Fruit fly (Drosophila melanogaster) whole organism, embryonic: ENCODE measurements around the gene cnc.

Experiments used
- Blimp-1 ChIP-seq: fragments of 200-800 bp; sonication (Bioruptor generic); optimal IDR thresholded peaks from 3 replicates; lab custom pipeline; 2018; ENCODE audit warnings: missing biosample characterization, missing genetic modification characterization, mild to moderate bottlenecking, moderate library complexity, missing genetic modification reagents
- BtbVII ChIP-seq: fragments of 200-800 bp; sonication (Bioruptor generic); optimal IDR thresholded peaks from 3 replicates; lab custom pipeline; 2017; ENCODE audit warnings: missing biosample characterization, mild to moderate bottlenecking, missing genetic modification characterization
- CG11247 ChIP-seq: fragments of 200-800 bp; sonication (Bioruptor generic); IDR thresholded peaks from 2 replicates; pipeline ENCODE4 v1.3.6; 2022; ENCODE audit warnings: missing biosample characterization, missing genetic modification characterization
- CG1233 ChIP-seq: fragments of 200-800 bp; sonication (Bioruptor generic); optimal IDR thresholded peaks from 4 replicates; lab custom pipeline; 2018; ENCODE audit warnings: missing biosample characterization, mild to moderate bottlenecking, missing genetic modification characterization
- CG14710 ChIP-seq: fragments of 200-800 bp; sonication (Bioruptor generic); optimal IDR thresholded peaks from 3 replicates; lab custom pipeline; 2019; ENCODE audit warnings: missing biosample characterization, mild to moderate bottlenecking, missing genetic modification characterization, moderate library complexity
- CG15011 ChIP-seq: fragments of 200-800 bp; sonication (Bioruptor generic); optimal IDR thresholded peaks from 3 replicates; lab custom pipeline; 2018; ENCODE audit warnings: missing biosample characterization, mild to moderate bottlenecking, missing genetic modification characterization
- CG16779 ChIP-seq: fragments of 200-800 bp; sonication (Bioruptor generic); IDR thresholded peaks from 2 replicates; pipeline ENCODE4 v1.3.6; 2022; ENCODE audit warnings: missing biosample characterization, missing genetic modification characterization
- CG16815 ChIP-seq: fragments of 200-800 bp; sonication (Bioruptor generic); optimal IDR thresholded peaks from 3 replicates; lab custom pipeline; 2017; ENCODE audit warnings: missing biosample characterization, mild to moderate bottlenecking, missing genetic modification characterization
- CG17186 ChIP-seq: fragments of 200-800 bp; sonication (Bioruptor generic); optimal IDR thresholded peaks from 3 replicates; lab custom pipeline; 2017; ENCODE audit warnings: missing biosample characterization, missing genetic modification reagents, missing genetic modification characterization
- CG2202 ChIP-seq: fragments of 200-800 bp; sonication (Bioruptor generic); optimal IDR thresholded peaks from 2 replicates; lab custom pipeline; 2018; ENCODE audit warnings: missing biosample characterization, mild to moderate bottlenecking, missing genetic modification characterization
- CG2678 ChIP-seq: fragments of 200-800 bp; sonication (Bioruptor generic); optimal IDR thresholded peaks from 3 replicates; lab custom pipeline; 2019; ENCODE audit warnings: missing biosample characterization, mild to moderate bottlenecking, missing genetic modification characterization, moderate library complexity
- CG3065 ChIP-seq: fragments of 200-800 bp; sonication (Bioruptor generic); optimal IDR thresholded peaks from 2 replicates; lab custom pipeline; 2016; ENCODE audit warnings: missing biosample characterization, missing genetic modification characterization
- CG33557 ChIP-seq: fragments of 200-800 bp; sonication (Bioruptor generic); optimal IDR thresholded peaks from 2 replicates; lab custom pipeline; 2019; ENCODE audit warnings: missing biosample characterization, mild to moderate bottlenecking, missing genetic modification characterization, moderate library complexity
- CG4360 ChIP-seq: fragments of 200-800 bp; sonication (Bioruptor generic); IDR thresholded peaks from 2 replicates; pipeline ENCODE4 v1.3.6; 2022; ENCODE audit warnings: missing biosample characterization, missing genetic modification characterization
- CG43689 ChIP-seq: fragments of 200-800 bp; sonication (Bioruptor generic); IDR thresholded peaks from 2 replicates; pipeline ENCODE4 v1.3.6; 2022; ENCODE audit warnings: missing biosample characterization, missing genetic modification characterization
- CG5180 ChIP-seq: fragments of 200-800 bp; sonication (Bioruptor generic); optimal IDR thresholded peaks from 3 replicates; lab custom pipeline; 2017; ENCODE audit warnings: missing biosample characterization, missing genetic modification characterization, mild to moderate bottlenecking, moderate library complexity, missing genetic modification reagents
- CG5245 ChIP-seq: fragments of 200-800 bp; sonication (Bioruptor generic); optimal IDR thresholded peaks from 3 replicates; lab custom pipeline; 2016; ENCODE audit warnings: missing biosample characterization, missing genetic modification characterization
- CG6254 ChIP-seq: fragments of 200-800 bp; sonication (Bioruptor generic); optimal IDR thresholded peaks from 3 replicates; lab custom pipeline; 2017; ENCODE audit warnings: mild to moderate bottlenecking, missing biosample characterization, missing genetic modification reagents, missing genetic modification characterization
- CG8281 ChIP-seq: fragments of 200-800 bp; sonication (Bioruptor generic); optimal IDR thresholded peaks from 2 replicates; lab custom pipeline; 2018; ENCODE audit warnings: missing biosample characterization, mild to moderate bottlenecking, missing genetic modification characterization, moderate library complexity
- CG9797 ChIP-seq: fragments of 200-800 bp; sonication (Bioruptor generic); optimal IDR thresholded peaks from 3 replicates; lab custom pipeline; 2018; ENCODE audit warnings: missing biosample characterization, mild to moderate bottlenecking, missing genetic modification characterization
- Deaf1 ChIP-seq: fragments of 200-800 bp; optimal IDR thresholded peaks from 3 replicates; lab custom pipeline; 2019; ENCODE audit warnings: missing biosample characterization, mild to moderate bottlenecking, missing genetic modification characterization, moderate library complexity
- H15 ChIP-seq: fragments of 200-800 bp; sonication (Bioruptor generic); IDR thresholded peaks from 3 replicates; pipeline ENCODE4 v1.3.6; 2022; ENCODE audit warnings: missing biosample characterization, missing genetic modification characterization
- Jarid2 ChIP-seq: fragments of 200-800 bp; sonication (Bioruptor generic); optimal IDR thresholded peaks from 3 replicates; lab custom pipeline; 2017; ENCODE audit warnings: mild to moderate bottlenecking, missing biosample characterization, missing genetic modification reagents, missing genetic modification characterization
- Mrtf ChIP-seq: fragments of 200-800 bp; sonication (Bioruptor generic); IDR thresholded peaks from 3 replicates; pipeline ENCODE4 v1.3.6; 2022; ENCODE audit warnings: missing biosample characterization, missing genetic modification characterization
- Ptx1 ChIP-seq: fragments of 200-800 bp; sonication (Bioruptor generic); IDR thresholded peaks from 2 replicates; pipeline ENCODE4 v1.3.6; 2022; ENCODE audit warnings: missing biosample characterization, missing genetic modification characterization
- ase ChIP-seq: fragments of 200-800 bp; sonication (Bioruptor generic); IDR thresholded peaks from 3 replicates; pipeline ENCODE4 v1.3.6; 2022; ENCODE audit warnings: missing biosample characterization, missing genetic modification characterization
- bsh ChIP-seq, 2 experiments: fragments of 200-800 bp; sonication (Bioruptor generic); optimal IDR thresholded peaks; 2 replicates each; lab custom pipeline; 2017 to 2018; ENCODE audit warnings: mild to moderate bottlenecking in 2 of 2, missing biosample characterization in 2 of 2, missing genetic modification characterization in 2 of 2, moderate library complexity in 1 of 2
- cad ChIP-seq: fragments of >200 bp; optimal IDR thresholded peaks from 2 replicates; lab custom pipeline; 2017; ENCODE audit warnings: missing biosample characterization, missing genetic modification characterization
- cg ChIP-seq: fragments of 200-800 bp; sonication (Bioruptor generic); optimal IDR thresholded peaks from 3 replicates; lab custom pipeline; 2019; ENCODE audit warnings: missing biosample characterization, mild to moderate bottlenecking, missing genetic modification characterization, moderate library complexity
- chinmo ChIP-seq: fragments of 200-800 bp; sonication (Bioruptor generic); IDR thresholded peaks from 4 replicates; pipeline ENCODE4 v1.3.6; 2022; ENCODE audit warnings: missing biosample characterization, missing genetic modification characterization; ENCODE audit not compliant: partially characterized antibody
- danr ChIP-seq: fragments of 200-800 bp; sonication (Bioruptor generic); IDR thresholded peaks from 2 replicates; pipeline ENCODE4 v1.3.6; 2022; ENCODE audit warnings: missing biosample characterization, missing genetic modification characterization
- grn ChIP-seq: fragments of 200-800 bp; sonication (Bioruptor generic); optimal IDR thresholded peaks from 3 replicates; lab custom pipeline; 2017; ENCODE audit warnings: missing biosample characterization, missing genetic modification characterization
- gsb ChIP-seq: fragments of 200-800 bp; sonication (Bioruptor generic); IDR thresholded peaks from 2 replicates; pipeline ENCODE4 v1.3.6; 2022; ENCODE audit warnings: missing biosample characterization, missing genetic modification characterization
- hkb ChIP-seq, 2 experiments: fragments of 200-800 bp in 1 of 2; fragments of >200 bp in 1 of 2; sonication (Bioruptor generic) in 1 of 2; IDR thresholded peaks in 1 of 2; optimal IDR thresholded peaks in 1 of 2; 2 replicates each; pipeline versions ENCODE4 v1.3.6 to Lab custom; 2017 to 2022; ENCODE audit warnings: missing biosample characterization in 1 of 2, missing genetic modification characterization in 1 of 2
- jigr1 ChIP-seq: fragments of 200-800 bp; sonication (Bioruptor generic); IDR thresholded peaks from 3 replicates; pipeline ENCODE4 v1.3.6; 2022; ENCODE audit warnings: missing biosample characterization, missing genetic modification characterization
- kah ChIP-seq: fragments of 200-800 bp; sonication (Bioruptor generic); optimal IDR thresholded peaks from 2 replicates; lab custom pipeline; 2018; ENCODE audit warnings: missing biosample characterization, mild to moderate bottlenecking, missing genetic modification characterization
- nerfin-1 ChIP-seq: fragments of 200-800 bp; sonication (Bioruptor generic); optimal IDR thresholded peaks from 3 replicates; lab custom pipeline; 2019; ENCODE audit warnings: missing biosample characterization, mild to moderate bottlenecking, missing genetic modification characterization, moderate library complexity
- org-1 ChIP-seq: fragments of 200-800 bp; sonication (Bioruptor generic); optimal IDR thresholded peaks from 2 replicates; lab custom pipeline; 2017; ENCODE audit warnings: missing biosample characterization, missing genetic modification characterization
- pfk ChIP-seq: fragments of 200-800 bp; sonication (Bioruptor generic); optimal IDR thresholded peaks from 2 replicates; lab custom pipeline; 2018; ENCODE audit warnings: missing biosample characterization, mild to moderate bottlenecking, missing genetic modification characterization, moderate library complexity
- row ChIP-seq: fragments of 200-800 bp; sonication (Bioruptor generic); IDR thresholded peaks from 3 replicates; pipeline ENCODE4 v1.3.6; 2022; ENCODE audit warnings: missing biosample characterization, missing genetic modification characterization
- run ChIP-seq: fragments of 200-800 bp; sonication (Bioruptor generic); optimal IDR thresholded peaks from 3 replicates; lab custom pipeline; 2018; ENCODE audit warnings: missing biosample characterization, mild to moderate bottlenecking, missing genetic modification characterization
- scrt ChIP-seq: fragments of 200-800 bp; sonication (Bioruptor generic); optimal IDR thresholded peaks from 2 replicates; lab custom pipeline; 2018; ENCODE audit warnings: missing biosample characterization, mild to moderate bottlenecking, missing genetic modification characterization, moderate library complexity
- sna ChIP-seq: fragments of 200-800 bp; sonication (Bioruptor generic); IDR thresholded peaks from 2 replicates; pipeline ENCODE4 v1.3.6; 2022; ENCODE audit warnings: missing biosample characterization, missing genetic modification characterization; ENCODE audit not compliant: partially characterized antibody
- tgo ChIP-seq: fragments of 200-800 bp; sonication (Bioruptor generic); IDR thresholded peaks from 3 replicates; pipeline ENCODE4 v1.3.6; 2022; ENCODE audit warnings: missing biosample characterization, missing genetic modification characterization
- tna ChIP-seq: fragments of 200-800 bp; sonication (Bioruptor generic); IDR thresholded peaks from 2 replicates; pipeline ENCODE4 v1.3.6; 2022; ENCODE audit warnings: missing biosample characterization, missing genetic modification characterization; ENCODE audit not compliant: partially characterized antibody
- unpg ChIP-seq: fragments of 200-800 bp; sonication (Bioruptor generic); optimal IDR thresholded peaks from 3 replicates; lab custom pipeline; 2018; ENCODE audit warnings: missing biosample characterization, mild to moderate bottlenecking, missing genetic modification characterization, moderate library complexity

The cnc gene

DNA sequence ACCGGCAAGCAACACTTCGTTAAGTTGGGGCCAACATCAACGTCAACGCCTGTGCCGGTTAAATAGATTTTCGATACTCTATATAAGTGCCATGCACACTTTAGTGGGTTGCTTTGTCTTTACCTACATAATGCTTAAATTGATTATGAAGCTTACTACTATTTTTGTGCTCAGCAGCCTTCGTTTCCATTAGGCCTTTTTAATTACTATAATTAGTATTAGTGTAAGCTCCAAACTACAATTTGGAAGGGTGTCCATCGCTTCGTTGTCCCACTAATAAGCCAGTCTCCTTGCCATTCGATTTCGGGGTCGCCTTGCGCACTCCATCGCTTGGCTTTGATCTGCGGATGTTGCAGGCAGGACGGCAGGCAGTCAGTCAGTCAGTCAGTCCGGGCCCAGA is 78.9 kb downstream of the cnc start (continued):
- TF ChIP-seq unpg (GFP tag; lab: Kevin White, UChicago) (peak; percentile 3), CG6254 (GFP tag; lab: Kevin White, UChicago) (no peak), bsh (GFP tag; optimal IDR thresholded peaks at IDR 0.05; lab: Kevin White, UChicago) (peak in 1 of 2 experiments; percentile 6), Blimp-1 (GFP tag; lab: Kevin White, UChicago) (no peak), sna (GFP tag; lab: Robert Waterston, UW) (no peak), cad (GFP tag; lab: Kevin White, UChicago) (no peak), ase (GFP tag; lab: Robert Waterston, UW) (no peak), CG2202 (tag; lab: Kevin White, UChicago) (no peak), CG11247 (GFP tag; lab: Robert Waterston, UW) (no peak), CG2678 (tag; lab: Kevin White, UChicago) (no peak), Ptx1 (GFP tag; lab: Robert Waterston, UW) (no peak), CG5180 (GFP tag; lab: Kevin White, UChicago) (no peak), CG8281 (tag; lab: Kevin White, UChicago) (no peak), tgo (GFP tag; lab: Robert Waterston, UW) (0 out of 3 replicates have a peak, but pooled peaks have one; percentile 19), hkb (optimal IDR thresholded peaks at IDR 0.05; lab: Kevin White, UChicago) (no peak), hkb (GFP tag; IDR thresholded peaks at IDR 0.05; lab: Robert Waterston, UW) (no peak), nerfin-1 (tag; lab: Kevin White, UChicago) (no peak), row (GFP tag; lab: Robert Waterston, UW) (0 out of 3 replicates have a peak, but pooled peaks have one; percentile 11)

DNA sequence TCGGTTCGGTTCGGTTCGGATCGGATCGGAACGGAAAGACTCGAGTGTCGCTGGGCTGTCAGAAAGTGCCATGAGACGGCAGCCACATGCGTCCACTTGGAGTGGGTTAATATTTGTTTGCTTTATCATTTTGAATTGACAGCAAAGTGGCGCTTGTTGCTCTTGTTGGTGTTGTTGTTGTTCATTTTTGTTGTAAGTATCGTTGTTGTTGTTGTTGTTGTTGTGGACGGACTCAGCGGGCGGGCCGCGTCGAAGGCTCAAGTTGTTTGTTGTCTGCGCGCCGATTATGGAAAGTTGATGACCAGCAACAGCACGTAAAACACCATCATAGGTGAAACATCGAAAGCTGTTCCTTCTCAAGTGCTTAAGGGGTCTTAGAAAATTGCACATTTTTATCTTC is 79.5 kb downstream of the cnc start:
- TF ChIP-seq CG15011 (GFP tag; lab: Kevin White, UChicago): no peak
- no peak for TF ChIP-seq grn (GFP tag; lab: Kevin White, UChicago)
- no peak for TF ChIP-seq CG14710 (tag; lab: Kevin White, UChicago)
- no peak for TF ChIP-seq org-1 (GFP tag; lab: Kevin White, UChicago)
- no peak for TF ChIP-seq cg (GFP tag; lab: Kevin White, UChicago)
- no peak for TF ChIP-seq run (tag; lab: Kevin White, UChicago)
- TF ChIP-seq Deaf1 (tag; lab: Kevin White, UChicago): peak; percentile 28
- TF ChIP-seq CG17186 (GFP tag; lab: Kevin White, UChicago): no peak
- TF ChIP-seq danr (GFP tag; lab: Robert Waterston, UW): no peak
- no peak for TF ChIP-seq BtbVII (GFP tag; lab: Kevin White, UChicago)
- no peak for TF ChIP-seq gsb (GFP tag; lab: Robert Waterston, UW)
- TF ChIP-seq CG9797 (GFP tag; lab: Kevin White, UChicago): no peak
- no peak for TF ChIP-seq CG5245 (GFP tag; lab: Kevin White, UChicago)
- 0 out of 3 replicates have a peak, but pooled peaks have one; percentile 10 for TF ChIP-seq H15
- TF ChIP-seq tna (GFP tag; lab: Robert Waterston, UW): no peak
- TF ChIP-seq pfk: peak; percentile 57
- TF ChIP-seq CG16815: no peak
- no peak for TF ChIP-seq kah (GFP tag; lab: Kevin White, UChicago)
- TF ChIP-seq scrt (GFP tag; lab: Kevin White, UChicago): no peak
- TF ChIP-seq jigr1 (GFP tag; lab: Robert Waterston, UW): no peak
- peak; percentile 94 for TF ChIP-seq CG4360 (GFP tag; lab: Robert Waterston, UW)
- no peak for TF ChIP-seq CG3065 (GFP tag; lab: Kevin White, UChicago)
- TF ChIP-seq CG43689 (GFP tag; lab: Robert Waterston, UW): no peak
- no peak for TF ChIP-seq Mrtf (GFP tag; lab: Robert Waterston, UW)
- TF ChIP-seq chinmo: no peak
- TF ChIP-seq Jarid2 (GFP tag; lab: Kevin White, UChicago): no peak
- TF ChIP-seq CG1233: no peak
- TF ChIP-seq CG16779 (GFP tag; lab: Robert Waterston, UW): no peak
- no peak for TF ChIP-seq CG33557 (GFP tag; lab: Kevin White, UChicago)
